Fruit fly (Drosophila melanogaster) whole organism, prepupa: ENCODE results near the gene CG4768.
A peak's percentile ranks its signal among the peaks of the same experiment; 100 is the strongest.

Experiments used
- Blimp-1 ChIP-seq: fragments of 200-800 bp; sonication (Bioruptor generic); optimal IDR thresholded peaks from 3 replicates; lab custom pipeline; 2017; ENCODE audit warnings: missing biosample characterization, missing genetic modification characterization, mild to moderate bottlenecking, moderate library complexity, missing genetic modification reagents
- CG10631 ChIP-seq: fragments of 200-800 bp; sonication (Bioruptor generic); optimal IDR thresholded peaks from 2 replicates; lab custom pipeline; 2016; ENCODE audit warnings: missing biosample characterization, missing genetic modification characterization
- CG10669 ChIP-seq: fragments of 200-800 bp; sonication (Bioruptor generic); optimal IDR thresholded peaks from 3 replicates; lab custom pipeline; 2018; ENCODE audit warnings: missing biosample characterization, mild to moderate bottlenecking, missing genetic modification characterization, moderate library complexity
- CG11762 ChIP-seq: fragments of 200-800 bp; sonication (Bioruptor generic); optimal IDR thresholded peaks from 3 replicates; lab custom pipeline; 2016; ENCODE audit warnings: missing biosample characterization, missing genetic modification characterization; ENCODE audit not compliant: insufficient read depth
- CG11902 ChIP-seq: fragments of 200-800 bp; sonication (Bioruptor generic); optimal IDR thresholded peaks from 3 replicates; lab custom pipeline; 2016; ENCODE audit warnings: missing biosample characterization, missing genetic modification characterization
- CG15336 ChIP-seq: fragments of 200-800 bp; sonication (Bioruptor generic); IDR thresholded peaks from 2 replicates; pipeline ENCODE4 v1.3.6; 2022; ENCODE audit warnings: missing biosample characterization, missing genetic modification characterization
- CG16779 ChIP-seq: fragments of 200-800 bp; sonication (Bioruptor generic); optimal IDR thresholded peaks from 3 replicates; lab custom pipeline; 2017; ENCODE audit warnings: missing biosample characterization, mild to moderate bottlenecking, missing genetic modification characterization
- CG31627 ChIP-seq: fragments of 200-800 bp; sonication (Bioruptor generic); optimal IDR thresholded peaks from 3 replicates; lab custom pipeline; 2016; ENCODE audit warnings: missing biosample characterization, missing genetic modification characterization
- CG34406 ChIP-seq: fragments of 200-800 bp; sonication (Bioruptor generic); optimal IDR thresholded peaks from 3 replicates; lab custom pipeline; 2016; ENCODE audit warnings: missing biosample characterization, missing genetic modification characterization
- CG3919 ChIP-seq: fragments of 200-800 bp; sonication (Bioruptor generic); optimal IDR thresholded peaks from 3 replicates; lab custom pipeline; 2016; ENCODE audit warnings: missing biosample characterization, missing genetic modification characterization
- CG6163 ChIP-seq: fragments of 200-800 bp; sonication (Bioruptor generic); IDR thresholded peaks from 3 replicates; pipeline ENCODE4 v1.3.6; 2022; ENCODE audit warnings: missing biosample characterization, missing genetic modification characterization
- CG6276 ChIP-seq: fragments of 200-800 bp; sonication (Bioruptor generic); optimal IDR thresholded peaks from 2 replicates; lab custom pipeline; 2017; ENCODE audit warnings: missing biosample characterization, mild to moderate bottlenecking, missing genetic modification characterization
- CG6792 ChIP-seq: fragments of 200-800 bp; sonication (Bioruptor generic); optimal IDR thresholded peaks from 3 replicates; lab custom pipeline; 2016; ENCODE audit warnings: missing biosample characterization, missing genetic modification characterization
- CG6808 ChIP-seq: fragments of 200-800 bp; sonication (Bioruptor generic); optimal IDR thresholded peaks from 3 replicates; lab custom pipeline; 2017; ENCODE audit warnings: missing biosample characterization, missing genetic modification characterization, mild to moderate bottlenecking, moderate library complexity, missing genetic modification reagents
- CG7368 ChIP-seq: fragments of 200-800 bp; sonication (Bioruptor generic); optimal IDR thresholded peaks from 3 replicates; lab custom pipeline; 2016; ENCODE audit warnings: missing biosample characterization, missing genetic modification characterization
- CG8119 ChIP-seq: fragments of 200-800 bp; sonication (Bioruptor generic); IDR thresholded peaks from 3 replicates; pipeline ENCODE4 v1.3.6; 2022; ENCODE audit warnings: missing biosample characterization, missing genetic modification characterization
- CG8319 ChIP-seq: fragments of 200-800 bp; sonication (Bioruptor generic); optimal IDR thresholded peaks from 3 replicates; lab custom pipeline; 2016; ENCODE audit warnings: missing biosample characterization, missing genetic modification characterization
- CG8632 ChIP-seq: fragments of 200-800 bp; sonication (Bioruptor generic); optimal IDR thresholded peaks from 3 replicates; lab custom pipeline; 2016; ENCODE audit warnings: missing biosample characterization, missing genetic modification characterization
- CG9139 ChIP-seq: fragments of 200-800 bp; sonication (Bioruptor generic); optimal IDR thresholded peaks from 3 replicates; lab custom pipeline; 2017; ENCODE audit warnings: missing biosample characterization, mild to moderate bottlenecking, missing genetic modification characterization
- Eip75B ChIP-seq: fragments of 200-800 bp; sonication (Bioruptor generic); optimal IDR thresholded peaks from 3 replicates; lab custom pipeline; 2016; ENCODE audit warnings: missing biosample characterization, missing genetic modification characterization
- Eip78C ChIP-seq: fragments of 200-800 bp; sonication (Bioruptor generic); peaks from one replicate; lab custom pipeline; 2016; ENCODE audit warnings: missing biosample characterization, missing genetic modification characterization
- Eip93F ChIP-seq: fragments of 200-800 bp; sonication (Bioruptor generic); optimal IDR thresholded peaks from 2 replicates; lab custom pipeline; 2016; ENCODE audit warnings: missing biosample characterization, mild to moderate bottlenecking, missing genetic modification characterization
- Ets96B ChIP-seq: fragments of 200-800 bp; optimal IDR thresholded peaks from 2 replicates; lab custom pipeline; 2019; ENCODE audit warnings: missing biosample characterization, mild to moderate bottlenecking, missing genetic modification characterization, moderate library complexity
- Gug ChIP-seq: fragments of 200-800 bp; sonication (Bioruptor generic); IDR thresholded peaks from 2 replicates; pipeline ENCODE4 v1.3.6; 2022; ENCODE audit warnings: missing biosample characterization, missing genetic modification characterization
- Hr38 ChIP-seq: sonication (Bioruptor generic); optimal IDR thresholded peaks from 2 replicates; lab custom pipeline; 2016; ENCODE audit warnings: missing biosample characterization, missing genetic modification characterization
- Hr4 ChIP-seq: fragments of 200-800 bp; sonication (Bioruptor generic); optimal IDR thresholded peaks from 3 replicates; lab custom pipeline; 2016; ENCODE audit warnings: missing biosample characterization, missing genetic modification characterization
- Lpt ChIP-seq: fragments of 200-800 bp; sonication (Bioruptor generic); optimal IDR thresholded peaks from 3 replicates; lab custom pipeline; 2016; ENCODE audit warnings: missing biosample characterization, missing genetic modification characterization
- Met ChIP-seq: fragments of 200-800 bp; sonication (Bioruptor generic); optimal IDR thresholded peaks from 3 replicates; lab custom pipeline; 2016; ENCODE audit warnings: missing biosample characterization, missing genetic modification characterization
- OdsH ChIP-seq: fragments of 200-800 bp; sonication (Bioruptor generic); optimal IDR thresholded peaks from 3 replicates; lab custom pipeline; 2016; ENCODE audit warnings: missing biosample characterization, missing genetic modification characterization
- Smox ChIP-seq: fragments of 200-800 bp; sonication (Bioruptor generic); optimal IDR thresholded peaks from 3 replicates; lab custom pipeline; 2016; ENCODE audit warnings: missing biosample characterization, missing genetic modification characterization
- Sox102F ChIP-seq: fragments of 200-800 bp; sonication (Bioruptor generic); optimal IDR thresholded peaks from 2 replicates; lab custom pipeline; 2016; ENCODE audit warnings: missing biosample characterization, mild to moderate bottlenecking, missing genetic modification characterization
- Sox14 ChIP-seq: fragments of 200-800 bp; sonication (Bioruptor generic); optimal IDR thresholded peaks from 3 replicates; lab custom pipeline; 2016; ENCODE audit warnings: missing biosample characterization, missing genetic modification characterization
- Sox15 ChIP-seq: fragments of 200-800 bp; sonication (Bioruptor generic); optimal IDR thresholded peaks from 3 replicates; lab custom pipeline; 2016; ENCODE audit warnings: missing biosample characterization, missing genetic modification characterization
- achi ChIP-seq: fragments of 200-800 bp; sonication (Bioruptor generic); optimal IDR thresholded peaks from 3 replicates; lab custom pipeline; 2016; ENCODE audit warnings: missing biosample characterization, missing genetic modification characterization
- acj6 ChIP-seq: fragments of 200-800 bp; sonication (Bioruptor generic); optimal IDR thresholded peaks from 3 replicates; lab custom pipeline; 2016; ENCODE audit warnings: missing biosample characterization, missing genetic modification characterization
- cyc ChIP-seq: fragments of 200-800 bp; sonication (Bioruptor generic); optimal IDR thresholded peaks from 3 replicates; lab custom pipeline; 2016; ENCODE audit warnings: missing biosample characterization, missing genetic modification characterization
- dac ChIP-seq: fragments of 200-800 bp; sonication (Bioruptor generic); optimal IDR thresholded peaks from 2 replicates; lab custom pipeline; 2017; ENCODE audit warnings: missing biosample characterization, mild to moderate bottlenecking, missing genetic modification characterization
- dsx ChIP-seq: fragments of 200-800 bp; optimal IDR thresholded peaks from 3 replicates; lab custom pipeline; 2019; ENCODE audit warnings: missing biosample characterization, mild to moderate bottlenecking, missing genetic modification characterization, moderate library complexity; ENCODE audit not compliant: poor library complexity, severe bottlenecking
- eg ChIP-seq: fragments of 200-800 bp; sonication (Bioruptor generic); IDR thresholded peaks from 3 replicates; pipeline ENCODE4 v1.3.6; 2022; ENCODE audit warnings: missing biosample characterization, missing genetic modification characterization
- esn ChIP-seq: fragments of 200-800 bp; sonication (Bioruptor generic); optimal IDR thresholded peaks from 2 replicates; lab custom pipeline; 2016; ENCODE audit warnings: missing biosample characterization, mild to moderate bottlenecking, missing genetic modification characterization, moderate library complexity
- fd59A ChIP-seq: fragments of 200-800 bp; sonication (Bioruptor generic); optimal IDR thresholded peaks from 2 replicates; lab custom pipeline; 2017; ENCODE audit warnings: missing biosample characterization, mild to moderate bottlenecking, missing genetic modification characterization, missing genetic modification reagents
- fd85E ChIP-seq: fragments of 200-800 bp; sonication (Bioruptor generic); optimal IDR thresholded peaks from 3 replicates; lab custom pipeline; 2016; ENCODE audit warnings: missing biosample characterization, missing genetic modification characterization
- fkh ChIP-seq: fragments of 200-800 bp; sonication (Bioruptor generic); optimal IDR thresholded peaks from 3 replicates; lab custom pipeline; 2017; ENCODE audit warnings: missing biosample characterization, mild to moderate bottlenecking, missing genetic modification characterization, moderate library complexity
- lz ChIP-seq: fragments of 200-800 bp; sonication (Bioruptor generic); optimal IDR thresholded peaks from 3 replicates; lab custom pipeline; 2016; ENCODE audit warnings: missing biosample characterization, missing genetic modification characterization
- pdm3 ChIP-seq: fragments of 200-800 bp; sonication (Bioruptor generic); optimal IDR thresholded peaks from 3 replicates; lab custom pipeline; 2016; ENCODE audit warnings: missing biosample characterization, missing genetic modification characterization
- spab ChIP-seq: fragments of 200-800 bp; sonication (Bioruptor generic); optimal IDR thresholded peaks from 2 replicates; lab custom pipeline; 2017; ENCODE audit warnings: missing biosample characterization, mild to moderate bottlenecking, missing genetic modification characterization, missing genetic modification reagents
- ss ChIP-seq, 2 experiments: fragments of 200-800 bp; sonication (Bioruptor generic); optimal IDR thresholded peaks; 2 replicates in 1 of 2; 3 replicates in 1 of 2; lab custom pipeline; 2017 to 2018; ENCODE audit warnings: mild to moderate bottlenecking in 2 of 2, missing biosample characterization in 2 of 2, missing genetic modification characterization in 2 of 2, moderate library complexity in 1 of 2
- vri ChIP-seq: fragments of 200-800 bp; sonication (Bioruptor generic); optimal IDR thresholded peaks from 3 replicates; lab custom pipeline; 2016; ENCODE audit warnings: missing biosample characterization, mild to moderate bottlenecking, missing genetic modification characterization

CG4768 gene

dm6 chrX:16764955-16765354 lies 27.0 kb upstream of the CG4768 start (continued):
- TF ChIP-seq lz (GFP tag; lab: Kevin White, UChicago) (peak; percentile 33), CG10669 (GFP tag; lab: Kevin White, UChicago) (peak; percentile 3), cyc (GFP tag; lab: Kevin White, UChicago) (no peak), CG6792 (GFP tag; lab: Kevin White, UChicago) (peak; percentile 31), CG34406 (no peak), eg (no peak), Blimp-1 (no peak), CG8319 (no peak), Hr4 (peak; percentile 11), fd85E (GFP tag; lab: Kevin White, UChicago) (no peak), CG9139 (GFP tag; lab: Kevin White, UChicago) (no peak), acj6 (GFP tag; lab: Kevin White, UChicago) (peak; percentile 18), pdm3 (GFP tag; lab: Kevin White, UChicago) (peak; percentile 9)

- no peak for TF ChIP-seq vri (GFP tag; lab: Kevin White, UChicago)
- TF ChIP-seq lz (GFP tag; lab: Kevin White, UChicago): no peak
- TF ChIP-seq spab (GFP tag; lab: Kevin White, UChicago): no peak
- peak; percentile 13 for TF ChIP-seq CG6792 (GFP tag; lab: Kevin White, UChicago)
- TF ChIP-seq CG8119 (GFP tag; lab: Robert Waterston, UW): peak; percentile 46; the same call in 2 of the 3 replicates
- TF ChIP-seq Met (GFP tag; lab: Kevin White, UChicago): peak; percentile 10
- no peak for TF ChIP-seq Blimp-1
- TF ChIP-seq fkh (GFP tag; lab: Kevin White, UChicago): no peak
- no peak for TF ChIP-seq Gug (GFP tag; lab: Robert Waterston, UW)
- no peak for TF ChIP-seq CG34406
- TF ChIP-seq CG10669 (GFP tag; lab: Kevin White, UChicago): no peak
- no peak for TF ChIP-seq Eip93F (GFP tag; lab: Kevin White, UChicago)
- no peak for TF ChIP-seq CG8319
- no peak for TF ChIP-seq CG7368 (GFP tag; lab: Kevin White, UChicago)
- no peak for TF ChIP-seq cyc (GFP tag; lab: Kevin White, UChicago)
- no peak for TF ChIP-seq dac
- TF ChIP-seq Smox (GFP tag; lab: Kevin White, UChicago): peak; percentile 7
- TF ChIP-seq CG6808 (GFP tag; lab: Kevin White, UChicago): peak; percentile 17
- TF ChIP-seq eg: 0 out of 3 replicates have a peak, but pooled peaks have one; percentile 38
- no peak for TF ChIP-seq CG9139 (GFP tag; lab: Kevin White, UChicago)
- no peak for TF ChIP-seq fd85E (GFP tag; lab: Kevin White, UChicago)
- TF ChIP-seq Eip78C: peak; percentile 84
- TF ChIP-seq CG6163 (GFP tag; lab: Robert Waterston, UW): no peak
- TF ChIP-seq Sox14: peak; percentile 30
- TF ChIP-seq CG10631: peak; percentile 42
- TF ChIP-seq CG15336 (GFP tag; lab: Robert Waterston, UW): peak; percentile 65; the same call in 1 of the 2 replicates
- peak; percentile 2 for TF ChIP-seq fd59A (GFP tag; lab: Kevin White, UChicago)
- no peak for TF ChIP-seq CG11762 (GFP tag; lab: Kevin White, UChicago)
- no peak for TF ChIP-seq esn (GFP tag; lab: Kevin White, UChicago)
- TF ChIP-seq ss (GFP tag; optimal IDR thresholded peaks at IDR 0.05; lab: Kevin White, UChicago): peak in 1 of 2 experiments; percentile 24
- peak; percentile 7 for TF ChIP-seq CG3919 (GFP tag; lab: Kevin White, UChicago)
- no peak for TF ChIP-seq CG16779 (tag; lab: Kevin White, UChicago)
- peak; percentile 37 for TF ChIP-seq Eip75B
- TF ChIP-seq Sox15 (GFP tag; lab: Kevin White, UChicago): no peak
- TF ChIP-seq Hr38: no peak
- peak; percentile 63 for TF ChIP-seq Hr4
- no peak for TF ChIP-seq CG31627 (GFP tag; lab: Kevin White, UChicago)
- peak; percentile 40 for TF ChIP-seq acj6 (GFP tag; lab: Kevin White, UChicago)
- TF ChIP-seq Sox102F (GFP tag; lab: Kevin White, UChicago): no peak
- peak; percentile 47 for TF ChIP-seq achi (GFP tag; lab: Kevin White, UChicago)
- peak; percentile 30 for TF ChIP-seq CG8632 (GFP tag; lab: Kevin White, UChicago)
- no peak for TF ChIP-seq CG11902
- TF ChIP-seq CG6276 (GFP tag; lab: Kevin White, UChicago): no peak
- TF ChIP-seq Lpt (GFP tag; lab: Kevin White, UChicago): peak; percentile 56
- peak; percentile 15 for TF ChIP-seq Ets96B (tag; lab: Kevin White, UChicago)
- TF ChIP-seq OdsH (GFP tag; lab: Kevin White, UChicago): peak; percentile 54
- peak; percentile 4 for TF ChIP-seq dsx (GFP tag; lab: Kevin White, UChicago)
Observed at dm6 chrX:16765809-16766208, 26.1 kb upstream of the CG4768 start.
